Worm (Caenorhabditis elegans): ENCODE measurements around the gene mbr-1.
A peak's percentile ranks its signal among the peaks of the same experiment; 100 is the strongest.

Gene mbr-1

DNA sequence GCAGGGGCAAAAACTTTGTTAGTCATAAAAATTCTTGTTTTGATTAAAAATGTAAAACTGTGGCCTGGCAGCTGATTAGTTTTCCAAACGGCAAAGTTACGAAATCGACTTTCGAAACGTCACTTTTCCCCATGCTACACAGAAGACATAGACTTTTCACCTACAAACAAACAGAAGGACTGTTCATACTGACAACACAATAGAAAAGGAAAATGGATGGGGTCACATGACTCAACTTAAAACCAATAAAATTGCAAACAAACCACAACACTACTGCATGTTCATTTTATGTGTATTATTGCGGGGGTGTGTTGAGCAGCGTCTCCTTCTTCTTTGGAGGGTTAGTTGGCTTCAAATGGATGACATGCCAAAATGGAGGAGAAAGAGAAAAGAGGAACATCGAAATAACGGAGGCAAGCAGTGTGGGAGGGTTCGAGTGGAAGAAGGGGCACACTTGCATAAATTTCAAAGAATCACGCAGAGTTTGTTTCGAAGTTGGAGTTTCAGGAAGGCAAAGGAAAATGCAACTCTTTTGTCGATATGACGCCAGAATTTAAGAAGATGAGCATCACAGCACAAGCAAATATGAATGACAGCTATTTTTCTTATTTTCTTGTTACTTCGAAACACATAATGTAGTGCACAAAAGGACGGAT lies 43.6 kb downstream of the mbr-1 start:
- TF ChIP-seq hsf-1 (GFP tag; IDR thresholded peaks at IDR 0.05): no peak
- TF ChIP-seq somi-1 (GFP tag; optimal IDR thresholded peaks at IDR 0.05): no peak
- no peak for TF ChIP-seq bed-1 (GFP tag; IDR thresholded peaks at IDR 0.05)
- no peak for TF ChIP-seq snpc-4 (GFP tag; optimal IDR thresholded peaks at IDR 0.05)
- no peak for TF ChIP-seq snpc-4 (tag; optimal IDR thresholded peaks at IDR 0.05)
- no peak for TF ChIP-seq tlf-1 (GFP tag; optimal IDR thresholded peaks at IDR 0.05)
- no peak for TF ChIP-seq rec-8 (tag; optimal IDR thresholded peaks at IDR 0.05)
- no peak for TF ChIP-seq zim-3 (tag; optimal IDR thresholded peaks at IDR 0.05)
- no peak for TF ChIP-seq F22D6.2 (tag; optimal IDR thresholded peaks at IDR 0.05)
- no peak for TF ChIP-seq F55B11.4 (tag; optimal IDR thresholded peaks at IDR 0.05; ENCODE audit: borderline replicate concordance, insufficient read depth)
- 0 out of 2 replicates have a peak, but pooled peaks have one; percentile 14 for TF ChIP-seq zfh-2 (GFP tag; conservative IDR thresholded peaks at IDR 0.05)
- TF ChIP-seq lin-26 (GFP tag; IDR thresholded peaks at IDR 0.05): no peak
- TF ChIP-seq K11D2.4 (GFP tag; IDR thresholded peaks at IDR 0.05): peak; percentile 19; the same call in 1 of the 2 replicates
- no peak for TF ChIP-seq tbp1 (GFP tag; optimal IDR thresholded peaks at IDR 0.05)
- peak; percentile 96 for TF ChIP-seq cebp-1 (GFP tag; IDR thresholded peaks at IDR 0.05)
- TF ChIP-seq cebp-1 (tag; optimal IDR thresholded peaks at IDR 0.05): peak; percentile 97
- no peak for TF ChIP-seq ztf-22 (GFP tag; optimal IDR thresholded peaks at IDR 0.05)
- no peak for TF ChIP-seq rpc-1 (optimal IDR thresholded peaks at IDR 0.05)
- no peak for TF ChIP-seq rpc-1 (tag; optimal IDR thresholded peaks at IDR 0.05)
- TF ChIP-seq pbrm-1 (GFP tag; IDR thresholded peaks at IDR 0.05): no peak
- TF ChIP-seq ceh-79 (tag; optimal IDR thresholded peaks at IDR 0.05): no peak
- TF ChIP-seq attf-5 (GFP tag; optimal IDR thresholded peaks at IDR 0.05): peak; percentile 35
- no peak for TF ChIP-seq lin-54 (GFP tag; optimal IDR thresholded peaks at IDR 0.05)
- no peak for TF ChIP-seq Y67H2A.10 (GFP tag; conservative IDR thresholded peaks at IDR 0.05)
- no peak for TF ChIP-seq hlh-26 (GFP tag; conservative IDR thresholded peaks at IDR 0.05)
- no peak for TF ChIP-seq ceh-91 (GFP tag; IDR thresholded peaks at IDR 0.05)
- peak; percentile 70 for TF ChIP-seq ama-1 (optimal IDR thresholded peaks at IDR 0.05)
- TF ChIP-seq ama-1 (GFP tag; optimal IDR thresholded peaks at IDR 0.05): no peak
- no peak for TF ChIP-seq nhr-80 (tag; optimal IDR thresholded peaks at IDR 0.05)
- TF ChIP-seq egl-44 (GFP tag; IDR thresholded peaks at IDR 0.05): no peak
- TF ChIP-seq repo-1 (tag; optimal IDR thresholded peaks at IDR 0.05): no peak
- TF ChIP-seq snpc-1.3 (tag; optimal IDR thresholded peaks at IDR 0.05; ENCODE audit: insufficient read depth): no peak
- TF ChIP-seq efl-1 (GFP tag; optimal IDR thresholded peaks at IDR 0.05): no peak
- no peak for TF ChIP-seq C06A6.2 (GFP tag; conservative IDR thresholded peaks at IDR 0.05)
- no peak for TF ChIP-seq him-1 (tag; optimal IDR thresholded peaks at IDR 0.05)
- no peak for TF ChIP-seq F23B12.7 (tag; optimal IDR thresholded peaks at IDR 0.05; ENCODE audit: insufficient read depth)
- 0 out of 2 replicates have a peak, but pooled peaks have one; percentile 16 for TF ChIP-seq mcd-1 (GFP tag; IDR thresholded peaks at IDR 0.05)
- TF ChIP-seq F57C9.4 (tag; optimal IDR thresholded peaks at IDR 0.05): no peak
- no peak for TF ChIP-seq ets-4 (GFP tag; optimal IDR thresholded peaks at IDR 0.05)
- TF ChIP-seq sptf-2 (GFP tag; optimal IDR thresholded peaks at IDR 0.05): no peak
- TF ChIP-seq D2030.7 (GFP tag; IDR thresholded peaks at IDR 0.05): no peak
- TF ChIP-seq sea-2 (GFP tag; IDR thresholded peaks at IDR 0.05): no peak
- no peak for TF ChIP-seq lin-40 (tag; optimal IDR thresholded peaks at IDR 0.05)
- no peak for TF ChIP-seq ceh-40 (GFP tag; IDR thresholded peaks at IDR 0.05)
- peak; percentile 85 for TF ChIP-seq unc-62 (GFP tag; optimal IDR thresholded peaks at IDR 0.05)
- no peak for TF ChIP-seq B0261.1 (tag; optimal IDR thresholded peaks at IDR 0.05)
- no peak for TF ChIP-seq lag-1 (GFP tag; IDR thresholded peaks at IDR 0.05)
- no peak for TF ChIP-seq aptf-2 (GFP tag; conservative IDR thresholded peaks at IDR 0.05)
- TF ChIP-seq ccch-3 (GFP tag; optimal IDR thresholded peaks at IDR 0.05): no peak
